Worm (Caenorhabditis elegans) whole organism, young adult: Measurements from ENCODE around the gene T04F3.5.
A peak's percentile ranks its signal among the peaks of the same experiment; 100 is the strongest.

Experiments
- B0019.2 ChIP-seq: fragments of 200-800 bp; sonication (Bioruptor generic); conservative IDR thresholded peaks from 2 replicates; pipeline ENCODE4 v1.3.6; 2022; ENCODE audit warnings: missing genetic modification reagents, missing genetic modification characterization, missing compliant biosample characterization
- D2030.7 ChIP-seq: fragments of 200-800 bp; sonication (Bioruptor generic); IDR thresholded peaks from 2 replicates; pipeline ENCODE4 v1.3.6; 2022; ENCODE audit warnings: missing genetic modification reagents, missing genetic modification characterization, missing compliant biosample characterization
- F10E7.11 ChIP-seq: sonication (generic microtip); optimal IDR thresholded peaks from 2 replicates; lab custom pipeline; 2017; ENCODE audit warnings: mild to moderate bottlenecking, missing genetic modification characterization, moderate library complexity, missing compliant biosample characterization
- F23B12.7 ChIP-seq: sonication (generic microtip); optimal IDR thresholded peaks from 2 replicates; lab custom pipeline; 2017; ENCODE audit warnings: missing genetic modification characterization, mild to moderate bottlenecking, missing compliant biosample characterization, antibody characterized with exemption, moderate library complexity; ENCODE audit not compliant: insufficient read depth
- F49E8.2 ChIP-seq: sonication (generic microtip); optimal IDR thresholded peaks from 3 replicates; lab custom pipeline; 2017; ENCODE audit warnings: missing genetic modification characterization, mild to moderate bottlenecking, missing compliant biosample characterization, antibody characterized with exemption, moderate library complexity; ENCODE audit not compliant: insufficient read depth
- F52B5.7 ChIP-seq: sonication (generic microtip); optimal IDR thresholded peaks from 2 replicates; lab custom pipeline; 2016; ENCODE audit warnings: mild to moderate bottlenecking, missing genetic modification characterization, missing compliant biosample characterization
- K11D2.4 ChIP-seq: fragments of 200-800 bp; sonication (Bioruptor generic); IDR thresholded peaks from 2 replicates; pipeline ENCODE4 v1.3.6; 2022; ENCODE audit warnings: missing genetic modification reagents, missing genetic modification characterization, missing compliant biosample characterization
- K12H6.12 ChIP-seq: fragments of 200-800 bp; sonication (Bioruptor generic); optimal IDR thresholded peaks from 2 replicates; lab custom pipeline; 2018; ENCODE audit warnings: mild to moderate bottlenecking, missing genetic modification characterization, missing compliant biosample characterization
- ZK185.1 ChIP-seq: sonication (generic microtip); optimal IDR thresholded peaks from 2 replicates; lab custom pipeline; 2016; ENCODE audit warnings: mild to moderate bottlenecking, missing genetic modification characterization, missing compliant biosample characterization; ENCODE audit not compliant: poor library complexity, severe bottlenecking
- atf-7 ChIP-seq: sonication (generic microtip); optimal IDR thresholded peaks from 2 replicates; lab custom pipeline; 2017; ENCODE audit warnings: mild to moderate bottlenecking, missing genetic modification characterization, missing compliant biosample characterization
- attf-6 ChIP-seq: fragments of 200-800 bp; sonication (Bioruptor generic); IDR thresholded peaks from 2 replicates; pipeline ENCODE4 v1.3.6; 2022; ENCODE audit warnings: missing genetic modification reagents, missing genetic modification characterization, missing compliant biosample characterization
- bed-1 ChIP-seq: fragments of 200-800 bp; sonication (Bioruptor generic); IDR thresholded peaks from 2 replicates; pipeline ENCODE4 v1.3.6; 2022; ENCODE audit warnings: missing genetic modification reagents, missing genetic modification characterization, missing compliant biosample characterization
- cebp-1 ChIP-seq, 2 experiments: fragments of 200-800 bp in 1 of 2; sonication (Bioruptor generic) in 1 of 2; sonication (generic microtip) in 1 of 2; IDR thresholded peaks in 1 of 2; optimal IDR thresholded peaks in 1 of 2; 2 replicates each; pipeline versions ENCODE4 v1.3.6 to Lab custom; 2017 to 2022; ENCODE audit warnings: missing compliant biosample characterization in 2 of 2, missing genetic modification characterization in 2 of 2, mild to moderate bottlenecking in 1 of 2, missing genetic modification reagents in 1 of 2, moderate library complexity in 1 of 2
- ceh-100 ChIP-seq: fragments of 200-800 bp; sonication (Bioruptor generic); IDR thresholded peaks from 2 replicates; pipeline ENCODE4 v1.3.6; 2022; ENCODE audit warnings: missing genetic modification reagents, missing genetic modification characterization, missing compliant biosample characterization
- dox-1 ChIP-seq: fragments of 200-800 bp; sonication (Bioruptor generic); IDR thresholded peaks from 2 replicates; pipeline ENCODE4 v1.3.6; 2022; ENCODE audit warnings: missing genetic modification reagents, missing genetic modification characterization, missing compliant biosample characterization
- ekl-4 ChIP-seq: fragments of 200-800 bp; sonication (Bioruptor generic); IDR thresholded peaks from 2 replicates; pipeline ENCODE4 v1.3.6; 2022; ENCODE audit warnings: missing genetic modification reagents, missing genetic modification characterization, missing compliant biosample characterization
- gei-17 ChIP-seq: fragments of 200-800 bp; sonication (Bioruptor generic); optimal IDR thresholded peaks from 2 replicates; lab custom pipeline; 2018; ENCODE audit warnings: mild to moderate bottlenecking, missing genetic modification characterization, missing compliant biosample characterization
- him-1 ChIP-seq: sonication (generic microtip); optimal IDR thresholded peaks from 2 replicates; lab custom pipeline; 2016; ENCODE audit warnings: missing genotype, missing genetic modification reagents, missing genetic modification characterization, missing compliant biosample characterization
- hlh-26 ChIP-seq: fragments of 200-800 bp; sonication (Bioruptor generic); conservative IDR thresholded peaks from 2 replicates; pipeline ENCODE4 v1.3.6; 2022; ENCODE audit warnings: missing genetic modification reagents, missing genetic modification characterization, missing compliant biosample characterization
- hmg-20 ChIP-seq: fragments of 200-800 bp; sonication (Bioruptor generic); IDR thresholded peaks from 2 replicates; pipeline ENCODE4 v1.3.6; 2022; ENCODE audit warnings: missing genetic modification reagents, missing genetic modification characterization, missing compliant biosample characterization
- hrde-1 ChIP-seq: sonication (generic microtip); optimal IDR thresholded peaks from 2 replicates; lab custom pipeline; 2016; ENCODE audit warnings: missing genetic modification characterization, mild to moderate bottlenecking, missing compliant biosample characterization, moderate library complexity, missing genotype, missing genetic modification reagents, borderline replicate concordance
- let-526 ChIP-seq: fragments of 200-800 bp; sonication (Bioruptor generic); IDR thresholded peaks from 2 replicates; pipeline ENCODE4 v1.3.6; 2022; ENCODE audit warnings: missing genetic modification reagents, missing genetic modification characterization, missing compliant biosample characterization
- let-607 ChIP-seq, 2 experiments: fragments of 200-800 bp in 1 of 2; sonication (Bioruptor generic) in 1 of 2; sonication (generic microtip) in 1 of 2; optimal IDR thresholded peaks; 2 replicates each; lab custom pipeline; 2016 to 2018; ENCODE audit warnings: mild to moderate bottlenecking in 2 of 2, missing compliant biosample characterization in 2 of 2, missing genetic modification characterization in 2 of 2, moderate library complexity in 2 of 2, missing genotype in 1 of 2
- lsy-27 ChIP-seq: sonication (generic microtip); optimal IDR thresholded peaks from 2 replicates; lab custom pipeline; 2017; ENCODE audit warnings: missing genetic modification characterization, mild to moderate bottlenecking, missing compliant biosample characterization, antibody characterized with exemption, missing genotype, borderline replicate concordance; ENCODE audit not compliant: insufficient read depth
- mel-28 ChIP-seq: sonication (generic microtip); optimal IDR thresholded peaks from 2 replicates; lab custom pipeline; 2016; ENCODE audit warnings: borderline replicate concordance, mild to moderate bottlenecking, missing genetic modification characterization, missing compliant biosample characterization
- mes-4 ChIP-seq: sonication (generic microtip); optimal IDR thresholded peaks from 2 replicates; lab custom pipeline; 2016; ENCODE audit warnings: missing genotype, missing genetic modification characterization, missing compliant biosample characterization
- mxl-1 ChIP-seq: sonication (generic microtip); optimal IDR thresholded peaks from 2 replicates; lab custom pipeline; 2016; ENCODE audit warnings: missing genetic modification characterization, missing compliant biosample characterization
- nfyb-1 ChIP-seq: fragments of 200-800 bp; sonication (Bioruptor generic); IDR thresholded peaks from 2 replicates; pipeline ENCODE4 v1.3.6; 2022; ENCODE audit warnings: missing genetic modification reagents, missing genetic modification characterization, missing compliant biosample characterization
- rcor-1 ChIP-seq: fragments of 200-800 bp; sonication (Bioruptor generic); IDR thresholded peaks from 2 replicates; pipeline ENCODE4 v1.3.6; 2022; ENCODE audit warnings: missing genetic modification reagents, missing genetic modification characterization, missing compliant biosample characterization
- sea-2 ChIP-seq: fragments of 200-800 bp; sonication (Bioruptor generic); IDR thresholded peaks from 2 replicates; pipeline ENCODE4 v1.3.6; 2022; ENCODE audit warnings: missing genetic modification characterization, missing compliant biosample characterization
- snpc-1.1 ChIP-seq: sonication (generic microtip); optimal IDR thresholded peaks from 2 replicates; lab custom pipeline; 2017; ENCODE audit warnings: missing genetic modification characterization, mild to moderate bottlenecking, missing compliant biosample characterization, antibody characterized with exemption, moderate library complexity, missing genotype, missing genetic modification reagents; ENCODE audit not compliant: insufficient read depth
- snpc-3.4 ChIP-seq: sonication (generic microtip); optimal IDR thresholded peaks from 2 replicates; lab custom pipeline; 2017; ENCODE audit warnings: missing genetic modification characterization, mild to moderate bottlenecking, missing compliant biosample characterization, antibody characterized with exemption, moderate library complexity, missing genotype, missing genetic modification reagents
- snpc-4 ChIP-seq, 5 experiments: fragments of 150-350 bp in 1 of 5; sonication (generic microtip) in 4 of 5; optimal IDR thresholded peaks; 2 replicates each; lab custom pipeline; 2014 to 2018; ENCODE audit warnings: missing genetic modification characterization in 5 of 5, missing biosample characterization in 3 of 5, antibody characterized with exemption in 2 of 5, mild to moderate bottlenecking in 2 of 5, missing compliant biosample characterization in 2 of 5, missing genotype in 2 of 5, moderate library complexity in 2 of 5, missing genetic modification reagents in 1 of 5
- somi-1 ChIP-seq: fragments of 200-800 bp; sonication (Bioruptor generic); optimal IDR thresholded peaks from 2 replicates; lab custom pipeline; 2018; ENCODE audit warnings: mild to moderate bottlenecking, missing genetic modification characterization, missing compliant biosample characterization
- tbp1 ChIP-seq: fragments of 200-800 bp; sonication (Bioruptor generic); optimal IDR thresholded peaks from 2 replicates; lab custom pipeline; 2018; ENCODE audit warnings: mild to moderate bottlenecking, missing genetic modification characterization, missing compliant biosample characterization
- tlf-1 ChIP-seq: fragments of 200-800 bp; sonication (Bioruptor generic); optimal IDR thresholded peaks from 2 replicates; lab custom pipeline; 2018; ENCODE audit warnings: mild to moderate bottlenecking, missing genetic modification characterization, missing compliant biosample characterization
- zfh-2 ChIP-seq: fragments of 200-800 bp; sonication (Bioruptor generic); conservative IDR thresholded peaks from 2 replicates; pipeline ENCODE4 v1.3.6; 2022; ENCODE audit warnings: missing genetic modification reagents, missing genetic modification characterization, missing compliant biosample characterization
- ztf-26 ChIP-seq: sonication (generic microtip); optimal IDR thresholded peaks from 2 replicates; lab custom pipeline; 2017; ENCODE audit warnings: missing genetic modification characterization, missing compliant biosample characterization
- ztf-3 ChIP-seq: fragments of 200-800 bp; sonication (Bioruptor generic); optimal IDR thresholded peaks from 2 replicates; lab custom pipeline; 2018; ENCODE audit warnings: mild to moderate bottlenecking, missing genetic modification characterization, missing compliant biosample characterization
- ztf-6 ChIP-seq: fragments of 200-800 bp; sonication (Bioruptor generic); IDR thresholded peaks from 2 replicates; pipeline ENCODE4 v1.3.6; 2022; ENCODE audit warnings: missing genetic modification reagents, missing genetic modification characterization, missing compliant biosample characterization

Gene T04F3.5

ce11 chrV:11758635-11759034, 1.8 kb upstream of the T04F3.5 start, which contains the start of gene T04F3.3:
Gene T04F3.3, plus strand, starts transcription at chrV:11758935.
- TF ChIP-seq let-526 (GFP tag; lab: Robert Waterston, UW) (no peak), zfh-2 (GFP tag; lab: Robert Waterston, UW) (no peak), F10E7.11 (tag; lab: Kevin White, UChicago) (no peak), atf-7 (tag; lab: Kevin White, UChicago) (no peak), mel-28 (no peak), mes-4 (tag; lab: Kevin White, UChicago) (no peak), tlf-1 (GFP tag; lab: Kevin White, UChicago) (no peak), F23B12.7 (tag; lab: Kevin White, UChicago) (no peak)

- peak; percentile 3 for TF ChIP-seq snpc-3.4 (tag; lab: Kevin White, UChicago)
- peak; percentile 56 to 86 for TF ChIP-seq let-607 (tag; optimal IDR thresholded peaks at IDR 0.05; lab: Kevin White, UChicago)
- no peak for TF ChIP-seq dox-1
- no peak for TF ChIP-seq snpc-4 (GFP tag; optimal IDR thresholded peaks at IDR 0.05; lab: Kevin White, UChicago)
- peak in 1 of 4 experiments; percentile 2 for TF ChIP-seq snpc-4 (tag; optimal IDR thresholded peaks at IDR 0.05; lab: Kevin White, UChicago)
Measured at ce11 chrV:11762863-11763262, 2.4 kb downstream of the T04F3.5 start, which contains the start of gene T04F3.4. Gene T04F3.4, minus strand, starts transcription at chrV:11763049.

- peak; percentile 58 for TF ChIP-seq tbp1 (GFP tag; lab: Kevin White, UChicago)
- peak; percentile 79 for TF ChIP-seq rcor-1
- peak; percentile 29 for TF ChIP-seq him-1 (tag; lab: Kevin White, UChicago)
- TF ChIP-seq ZK185.1 = peak; percentile 22
- peak; percentile 86 for TF ChIP-seq dox-1
- peak; percentile 68 for TF ChIP-seq B0019.2 (GFP tag; lab: Robert Waterston, UW)
- TF ChIP-seq gei-17 (GFP tag; lab: Kevin White, UChicago) = peak; percentile 50
- TF ChIP-seq ekl-4 (GFP tag; lab: Robert Waterston, UW) = peak; percentile 73; the same call in 1 of the 2 replicates
- peak; percentile 75 for TF ChIP-seq tlf-1 (GFP tag; lab: Kevin White, UChicago)
- TF ChIP-seq K12H6.12 (tag; lab: Kevin White, UChicago) = peak; percentile 65
- TF ChIP-seq attf-6 (GFP tag; lab: Robert Waterston, UW) = no peak
- TF ChIP-seq ztf-3 (GFP tag; lab: Kevin White, UChicago) = peak; percentile 40
- TF ChIP-seq D2030.7 = peak; percentile 56; the same call in 1 of the 2 replicates
- peak; percentile 62 for TF ChIP-seq atf-7 (tag; lab: Kevin White, UChicago)
- no peak for TF ChIP-seq hlh-26 (GFP tag; lab: Robert Waterston, UW)
- peak; percentile 1 for TF ChIP-seq snpc-3.4 (tag; lab: Kevin White, UChicago)
- TF ChIP-seq cebp-1 (GFP tag; IDR thresholded peaks at IDR 0.05; lab: Robert Waterston, UW) = no peak
- peak; percentile 74 for TF ChIP-seq cebp-1 (tag; optimal IDR thresholded peaks at IDR 0.05; lab: Kevin White, UChicago)
- no peak for TF ChIP-seq bed-1 (GFP tag; lab: Robert Waterston, UW)
- TF ChIP-seq nfyb-1 (GFP tag; lab: Robert Waterston, UW) = peak; percentile 84
- no peak for TF ChIP-seq mxl-1
- peak; percentile 53; the same call in 1 of the 2 replicates for TF ChIP-seq hmg-20 (GFP tag; lab: Robert Waterston, UW)
- peak; percentile 98 for TF ChIP-seq let-607 (tag; optimal IDR thresholded peaks at IDR 0.05; lab: Kevin White, UChicago)
- TF ChIP-seq sea-2 = no peak
- TF ChIP-seq K11D2.4 = peak; percentile 81
- peak; percentile 36 for TF ChIP-seq F49E8.2 (tag; lab: Kevin White, UChicago)
- no peak for TF ChIP-seq F52B5.7 (tag; lab: Kevin White, UChicago)
- TF ChIP-seq F10E7.11 (tag; lab: Kevin White, UChicago) = no peak
- TF ChIP-seq lsy-27 (tag; lab: Kevin White, UChicago) = no peak
- peak; percentile 45 for TF ChIP-seq somi-1 (GFP tag; lab: Kevin White, UChicago)
- no peak for TF ChIP-seq ztf-6 (GFP tag; lab: Robert Waterston, UW)
- peak; percentile 61 for TF ChIP-seq ceh-100 (GFP tag; lab: Robert Waterston, UW)
- no peak for TF ChIP-seq hrde-1 (tag; lab: Kevin White, UChicago)
- peak; percentile 15 for TF ChIP-seq snpc-1.1 (tag; lab: Kevin White, UChicago)
- peak; percentile 80 for TF ChIP-seq ztf-26 (tag; lab: Kevin White, UChicago)
Measured at ce11 chrV:11764373-11764954, 4.0 kb downstream of the T04F3.5 start, which contains the start of the genes F55A11.1 and syx-5. Gene F55A11.1, minus strand, starts transcription at chrV:11764385. Gene syx-5, plus strand, starts transcription at chrV:11764904.
